Worm (Caenorhabditis elegans): ENCODE results near the gene T28D9.1.
A peak's percentile ranks its signal among the peaks of the same experiment; 100 is the strongest.

The T28D9.1 gene

ce11 chrII:6448656-6449055 is 43.5 kb upstream of the T28D9.1 start:
- TF ChIP-seq efl-1 (optimal IDR thresholded peaks at IDR 0.05) (no peak), efl-1 (GFP tag; optimal IDR thresholded peaks at IDR 0.05 in 1 of 2) (peak in 1 of 2 experiments; percentile 83), ets-5 (GFP tag; IDR thresholded peaks at IDR 0.05) (no peak), snu-23 (GFP tag; optimal IDR thresholded peaks at IDR 0.05) (peak; percentile 17), lin-14 (GFP tag; optimal IDR thresholded peaks at IDR 0.05) (peak; percentile 48), dpl-1 (GFP tag; optimal IDR thresholded peaks at IDR 0.05) (no peak), skn-1 (tag; optimal IDR thresholded peaks at IDR 0.05) (no peak), nhr-20 (tag; optimal IDR thresholded peaks at IDR 0.05) (peak; percentile 75), unc-98 (GFP tag; IDR thresholded peaks at IDR 0.05) (no peak), pax-3 (tag; optimal IDR thresholded peaks at IDR 0.05) (no peak), unc-86 (tag; optimal IDR thresholded peaks at IDR 0.05) (no peak), irx-1 (tag; optimal IDR thresholded peaks at IDR 0.05) (no peak), elt-2 (tag; optimal IDR thresholded peaks at IDR 0.05) (peak; percentile 45), isw-1 (GFP tag; IDR thresholded peaks at IDR 0.05) (no peak), nhr-84 (tag; optimal IDR thresholded peaks at IDR 0.05) (no peak), lin-35 (GFP tag; optimal IDR thresholded peaks at IDR 0.05) (peak in 1 of 2 experiments; percentile 27), egl-27 (tag; optimal IDR thresholded peaks at IDR 0.05) (no peak), nhr-85 (tag) (peak; percentile 65), nhr-71 (tag; optimal IDR thresholded peaks at IDR 0.05) (peak; percentile 20)

- TF ChIP-seq unc-130 (tag; optimal IDR thresholded peaks at IDR 0.05) (no peak), nhr-85 (tag) (peak; percentile 16), zag-1 (tag; optimal IDR thresholded peaks at IDR 0.05) (no peak), C04F5.9 (tag; optimal IDR thresholded peaks at IDR 0.05) (no peak), blmp-1 (tag; optimal IDR thresholded peaks at IDR 0.05) (peak; percentile 78), lin-14 (GFP tag; optimal IDR thresholded peaks at IDR 0.05) (peak; percentile 29), lin-15B (tag; optimal IDR thresholded peaks at IDR 0.05) (no peak), elt-3 (tag; optimal IDR thresholded peaks at IDR 0.05) (peak in 1 of 6 experiments; percentile 12), aly-2 (tag; optimal IDR thresholded peaks at IDR 0.05) (no peak)
Measured at ce11 chrII:6449656-6450055, 42.5 kb upstream of the T28D9.1 start, which contains the start of gene nhr-22. Gene nhr-22, minus strand, starts transcription at chrII:6449792.

ce11 chrII:6453341-6453806 is 38.8 kb upstream of the T28D9.1 start, which contains the start of gene atg-16.2:
Gene atg-16.2, minus strand, starts transcription at chrII:6453391.
- no peak for TF ChIP-seq ceh-90 (tag; optimal IDR thresholded peaks at IDR 0.05)
- TF ChIP-seq pqm-1 (tag; optimal IDR thresholded peaks at IDR 0.05): no peak
- no peak for TF ChIP-seq ceh-8 (GFP tag; optimal IDR thresholded peaks at IDR 0.05)
- no peak for TF ChIP-seq fkh-10 (GFP tag; optimal IDR thresholded peaks at IDR 0.05)
- peak; percentile 31 for TF ChIP-seq xbp-1 (tag; optimal IDR thresholded peaks at IDR 0.05)
- TF ChIP-seq mdl-1 (tag; optimal IDR thresholded peaks at IDR 0.05): peak in 1 of 2 experiments; percentile 71
- TF ChIP-seq lir-3 (tag; optimal IDR thresholded peaks at IDR 0.05; ENCODE audit: poor library complexity): no peak
- TF ChIP-seq ceh-63 (GFP tag; optimal IDR thresholded peaks at IDR 0.05): no peak
- no peak for TF ChIP-seq egl-27 (tag; optimal IDR thresholded peaks at IDR 0.05)
- no peak for TF ChIP-seq nhr-77 (tag; optimal IDR thresholded peaks at IDR 0.05)
- peak; percentile 35; the same call in 1 of the 2 replicates for TF ChIP-seq nhr-19 (GFP tag; conservative IDR thresholded peaks at IDR 0.05)
- TF ChIP-seq irx-1 (tag; optimal IDR thresholded peaks at IDR 0.05): no peak
- peak; percentile 44 for TF ChIP-seq lin-13 (GFP tag; optimal IDR thresholded peaks at IDR 0.05)
- peak; percentile 62 for TF ChIP-seq nhr-20 (tag; optimal IDR thresholded peaks at IDR 0.05)
- no peak for TF ChIP-seq fkh-4 (tag; optimal IDR thresholded peaks at IDR 0.05; ENCODE audit: borderline replicate concordance)
- peak; percentile 72 for TF ChIP-seq C16A3.4 (tag; optimal IDR thresholded peaks at IDR 0.05)
- peak; percentile 27 for TF ChIP-seq lin-15B (tag; optimal IDR thresholded peaks at IDR 0.05)
- TF ChIP-seq skn-1 (tag; optimal IDR thresholded peaks at IDR 0.05): peak; percentile 41
- TF ChIP-seq aly-2 (tag; optimal IDR thresholded peaks at IDR 0.05): no peak
- peak; percentile 41 for TF ChIP-seq F16B12.6 (tag; optimal IDR thresholded peaks at IDR 0.05)
- peak; percentile 40 to 76 (median 61) for TF ChIP-seq dpl-1 (GFP tag; optimal IDR thresholded peaks at IDR 0.05)
- TF ChIP-seq hlh-4 (tag; optimal IDR thresholded peaks at IDR 0.05): no peak
- no peak for TF ChIP-seq efl-3 (GFP tag; optimal IDR thresholded peaks at IDR 0.05)
- TF ChIP-seq nhr-12 (tag; optimal IDR thresholded peaks at IDR 0.05): no peak
- no peak for TF ChIP-seq alr-1 (tag; optimal IDR thresholded peaks at IDR 0.05; ENCODE audit: borderline replicate concordance)
- TF ChIP-seq aha-1 (tag; optimal IDR thresholded peaks at IDR 0.05): no peak
- TF ChIP-seq sptf-1 (tag; optimal IDR thresholded peaks at IDR 0.05): no peak
- peak in 1 of 2 experiments; percentile 23 for TF ChIP-seq ztf-11 (tag; optimal IDR thresholded peaks at IDR 0.05)
- TF ChIP-seq zip-4 (GFP tag; optimal IDR thresholded peaks at IDR 0.05): no peak
- peak; percentile 60 to 77 for TF ChIP-seq lin-35 (GFP tag; optimal IDR thresholded peaks at IDR 0.05)
- no peak for TF ChIP-seq pag-3 (tag; optimal IDR thresholded peaks at IDR 0.05; ENCODE audit: borderline replicate concordance, insufficient read depth)

All from whole organism, L1 larva.